Fruit fly (Drosophila melanogaster): Measurements from ENCODE around the gene Ublcp1.

- TF ChIP-seq psq (optimal IDR thresholded peaks at IDR 0.05) (no peak), Sin3A (optimal IDR thresholded peaks at IDR 0.05) (no peak), insv (optimal IDR thresholded peaks at IDR 0.05) (no peak)
Observed at dm6 chr3R:23097197-23097809, 36.0 kb downstream of the Ublcp1 start, which contains the start of gene CG6733.
